Fruit fly (Drosophila melanogaster): ENCODE results near the gene CG14722.

Gene CG14722

DNA sequence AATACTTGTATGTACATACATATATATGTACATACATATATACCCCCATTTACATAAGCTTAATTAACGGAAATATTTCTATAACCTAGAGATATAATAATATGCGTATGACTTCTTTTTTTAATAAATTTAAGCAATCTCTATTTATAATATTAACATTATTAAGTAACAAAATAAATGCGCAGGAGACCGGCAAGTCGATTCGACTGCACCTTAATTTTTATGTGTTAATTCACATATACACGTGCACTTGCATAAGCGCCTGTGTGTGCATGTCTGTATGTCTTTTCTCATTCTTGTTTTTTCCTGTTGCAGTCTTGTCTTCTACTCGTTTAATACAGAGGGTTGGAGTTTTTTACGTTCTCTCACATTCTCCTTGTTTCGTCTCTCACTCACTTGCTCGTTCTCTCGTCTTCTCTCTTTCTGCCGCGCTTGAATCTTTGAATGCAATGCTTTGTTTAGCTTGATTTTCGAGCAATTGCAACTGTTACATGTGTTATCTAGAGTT lies 38.5 kb downstream of the CG14722 start (continued):
- TF ChIP-seq CG16779 (GFP tag; IDR thresholded peaks at IDR 0.05) (no peak), CG4854 (GFP tag; optimal IDR thresholded peaks at IDR 0.05) (peak; percentile 59), CG17385 (GFP tag; optimal IDR thresholded peaks at IDR 0.05) (peak; percentile 85), CG7786 (GFP tag; optimal IDR thresholded peaks at IDR 0.05) (no peak), CG4707 (GFP tag; optimal IDR thresholded peaks at IDR 0.05) (peak; percentile 81), Antp (GFP tag; optimal IDR thresholded peaks at IDR 0.05) (no peak), cas (GFP tag; IDR thresholded peaks at IDR 0.05) (no peak), CG3163 (GFP tag; optimal IDR thresholded peaks at IDR 0.05) (no peak), Dfd (GFP tag; optimal IDR thresholded peaks at IDR 0.05) (no peak), CG30431 (GFP tag; optimal IDR thresholded peaks at IDR 0.05) (peak; percentile 95), Spps (tag; optimal IDR thresholded peaks at IDR 0.05) (peak; percentile 95), BtbVII (GFP tag; optimal IDR thresholded peaks at IDR 0.05) (peak; percentile 62), CG10321 (GFP tag; IDR thresholded peaks at IDR 0.05) (no peak), esg (GFP tag; conservative IDR thresholded peaks at IDR 0.05) (peak; percentile 78), sd (tag; optimal IDR thresholded peaks at IDR 0.05) (peak; percentile 10), CG12071 (GFP tag; optimal IDR thresholded peaks at IDR 0.05) (no peak), CG31388 (GFP tag; optimal IDR thresholded peaks at IDR 0.05) (peak; percentile 49), bsh (GFP tag; optimal IDR thresholded peaks at IDR 0.05) (peak; percentile 91 to 98), CG11093 (GFP tag; IDR thresholded peaks at IDR 0.05) (peak; percentile 84), Dref (GFP tag; IDR thresholded peaks at IDR 0.05) (no peak), CrebB (tag; optimal IDR thresholded peaks at IDR 0.05) (peak; percentile 3), ind (GFP tag; optimal IDR thresholded peaks at IDR 0.05) (peak; percentile 83), az2 (GFP tag; optimal IDR thresholded peaks at IDR 0.05) (peak; percentile 95), CG2678 (tag; optimal IDR thresholded peaks at IDR 0.05) (peak; percentile 95), Awh (GFP tag; IDR thresholded peaks at IDR 0.05) (peak; percentile 85), z (GFP tag; IDR thresholded peaks at IDR 0.05) (peak; percentile 80; the same call in 2 of the 3 replicates), CG9727 (GFP tag; optimal IDR thresholded peaks at IDR 0.05) (peak; percentile 98), Atf3 (GFP tag; optimal IDR thresholded peaks at IDR 0.05) (peak; percentile 43), Hr39 (optimal IDR thresholded peaks at IDR 0.05) (no peak), emc (GFP tag; optimal IDR thresholded peaks at IDR 0.05) (no peak), peb (GFP tag; IDR thresholded peaks at IDR 0.05) (peak; percentile 83), Med (GFP tag) (peak; percentile 44), CG14014 (GFP tag; IDR thresholded peaks at IDR 0.05) (peak; percentile 36; the same call in 1 of the 2 replicates), CG13287 (GFP tag; IDR thresholded peaks at IDR 0.05; ENCODE audit: partially characterized antibody) (no peak), repo (GFP tag; optimal IDR thresholded peaks at IDR 0.05) (no peak), crc (GFP tag; optimal IDR thresholded peaks at IDR 0.05) (no peak), ranshi (GFP tag; IDR thresholded peaks at IDR 0.05) (peak; percentile 83), gfzf (GFP tag; optimal IDR thresholded peaks at IDR 0.05) (no peak), CG2889 (GFP tag; IDR thresholded peaks at IDR 0.05) (peak; percentile 51; the same call in 1 of the 3 replicates), jing (GFP tag; optimal IDR thresholded peaks at IDR 0.05) (peak; percentile 81), CTCF (GFP tag; optimal IDR thresholded peaks at IDR 0.05) (peak; percentile 42), sisA (GFP tag; IDR thresholded peaks at IDR 0.05) (peak; percentile 89), Hr3 (GFP tag; optimal IDR thresholded peaks at IDR 0.05) (peak; percentile 95), bowl (GFP tag; IDR thresholded peaks at IDR 0.05) (peak; percentile 48; the same call in 1 of the 2 replicates), vfl (GFP tag; optimal IDR thresholded peaks at IDR 0.05) (no peak), h (optimal IDR thresholded peaks at IDR 0.05) (no peak), D19A (tag; optimal IDR thresholded peaks at IDR 0.05) (peak; percentile 96), CG10565 (GFP tag; optimal IDR thresholded peaks at IDR 0.05) (peak; percentile 48), CG34376 (GFP tag; optimal IDR thresholded peaks at IDR 0.05) (no peak), CG17802 (tag; optimal IDR thresholded peaks at IDR 0.05) (peak; percentile 87), nau (GFP tag; optimal IDR thresholded peaks at IDR 0.05) (peak; percentile 80), CG3847 (GFP tag; IDR thresholded peaks at IDR 0.05) (peak; percentile 36; the same call in 1 of the 2 replicates), pzg (GFP tag; optimal IDR thresholded peaks at IDR 0.05) (no peak)
